Fruit fly (Drosophila melanogaster) whole organism, embryonic: ENCODE results near the gene Sar1.
A peak's percentile ranks its signal among the peaks of the same experiment; 100 is the strongest.

Experiments
- Ada2b ChIP-seq: fragments of 200-800 bp; sonication (Bioruptor generic); IDR thresholded peaks from 2 replicates; pipeline ENCODE4 v1.3.6; 2022; ENCODE audit warnings: missing biosample characterization, missing genetic modification characterization
- Atf6 ChIP-seq: fragments of 200-800 bp; sonication (Bioruptor generic); IDR thresholded peaks from 2 replicates; pipeline ENCODE4 v1.3.6; 2022; ENCODE audit warnings: missing biosample characterization, missing genetic modification characterization
- Blimp-1 ChIP-seq: fragments of 200-800 bp; sonication (Bioruptor generic); optimal IDR thresholded peaks from 3 replicates; lab custom pipeline; 2018; ENCODE audit warnings: missing biosample characterization, missing genetic modification characterization, mild to moderate bottlenecking, moderate library complexity, missing genetic modification reagents
- C15 ChIP-seq: fragments of 200-800 bp; sonication (Bioruptor generic); IDR thresholded peaks from 3 replicates; pipeline ENCODE4 v1.3.6; 2022; ENCODE audit warnings: missing biosample characterization, missing genetic modification characterization
- CG1024 ChIP-seq: fragments of 200-800 bp; sonication (Bioruptor generic); IDR thresholded peaks from 2 replicates; pipeline ENCODE4 v1.3.6; 2022; ENCODE audit warnings: missing biosample characterization, missing genetic modification characterization
- CG10959 ChIP-seq: fragments of 200-800 bp; sonication (Bioruptor generic); IDR thresholded peaks from 2 replicates; pipeline ENCODE4 v1.3.6; 2022; ENCODE audit warnings: missing biosample characterization, missing genetic modification characterization
- CG11696 ChIP-seq: fragments of 200-800 bp; sonication (Bioruptor generic); IDR thresholded peaks from 2 replicates; pipeline ENCODE4 v1.3.6; 2022; ENCODE audit warnings: missing biosample characterization, missing genetic modification characterization
- CG2120 ChIP-seq: fragments of 200-800 bp; sonication (Bioruptor generic); optimal IDR thresholded peaks from 3 replicates; lab custom pipeline; 2016; ENCODE audit warnings: missing biosample characterization, missing genetic modification characterization
- CG2199 ChIP-seq: fragments of 200-800 bp; sonication (Bioruptor generic); IDR thresholded peaks from 3 replicates; pipeline ENCODE4 v1.3.6; 2022; ENCODE audit warnings: missing biosample characterization, missing genetic modification characterization
- CG2889 ChIP-seq: fragments of 200-800 bp; sonication (Bioruptor generic); IDR thresholded peaks from 3 replicates; pipeline ENCODE4 v1.3.6; 2022; ENCODE audit warnings: missing biosample characterization, missing genetic modification characterization
- CG3163 ChIP-seq: fragments of 200-800 bp; sonication (Bioruptor generic); optimal IDR thresholded peaks from 3 replicates; lab custom pipeline; 2016; ENCODE audit warnings: missing biosample characterization, missing genetic modification characterization
- CG4360 ChIP-seq: fragments of 200-800 bp; sonication (Bioruptor generic); IDR thresholded peaks from 2 replicates; pipeline ENCODE4 v1.3.6; 2022; ENCODE audit warnings: missing biosample characterization, missing genetic modification characterization
- CG4707 ChIP-seq: fragments of 200-800 bp; sonication (Bioruptor generic); optimal IDR thresholded peaks from 2 replicates; lab custom pipeline; 2018; ENCODE audit warnings: missing biosample characterization, mild to moderate bottlenecking, missing genetic modification characterization, moderate library complexity
- CG4820 ChIP-seq: fragments of 200-800 bp; sonication (Bioruptor generic); optimal IDR thresholded peaks from 3 replicates; lab custom pipeline; 2016; ENCODE audit warnings: missing biosample characterization, missing genetic modification characterization
- CG5180 ChIP-seq: fragments of 200-800 bp; sonication (Bioruptor generic); optimal IDR thresholded peaks from 3 replicates; lab custom pipeline; 2017; ENCODE audit warnings: missing biosample characterization, missing genetic modification characterization, mild to moderate bottlenecking, moderate library complexity, missing genetic modification reagents
- CG5953 ChIP-seq: fragments of 200-800 bp; sonication (Bioruptor generic); IDR thresholded peaks from 2 replicates; pipeline ENCODE4 v1.3.6; 2022; ENCODE audit warnings: missing biosample characterization, missing genetic modification characterization
- CG7271 ChIP-seq: fragments of 200-800 bp; sonication (Bioruptor generic); optimal IDR thresholded peaks from 2 replicates; lab custom pipeline; 2018; ENCODE audit warnings: missing biosample characterization, mild to moderate bottlenecking, missing genetic modification characterization, moderate library complexity
- CG8944 ChIP-seq: fragments of 200-800 bp; sonication (Bioruptor generic); optimal IDR thresholded peaks from 3 replicates; lab custom pipeline; 2016; ENCODE audit warnings: missing biosample characterization, missing genetic modification characterization
- CG9215 ChIP-seq: fragments of 200-800 bp; sonication (Bioruptor generic); IDR thresholded peaks from 2 replicates; pipeline ENCODE4 v1.3.6; 2022; ENCODE audit warnings: missing biosample characterization, missing genetic modification characterization
- CkIIα-i1 ChIP-seq: fragments of 200-800 bp; sonication (Bioruptor generic); IDR thresholded peaks from 2 replicates; pipeline ENCODE4 v1.3.6; 2022; ENCODE audit warnings: missing biosample characterization, missing genetic modification characterization
- Doc2 ChIP-seq: fragments of 200-800 bp; sonication (Bioruptor generic); IDR thresholded peaks from 2 replicates; pipeline ENCODE4 v1.3.6; 2022; ENCODE audit warnings: missing biosample characterization, missing genetic modification characterization
- Doc3 ChIP-seq: fragments of 200-800 bp; sonication (Bioruptor generic); IDR thresholded peaks from 3 replicates; pipeline ENCODE4 v1.3.6; 2022; ENCODE audit warnings: missing biosample characterization, missing genetic modification characterization; ENCODE audit not compliant: partially characterized antibody
- Drgx ChIP-seq: fragments of 200-800 bp; sonication (Bioruptor generic); IDR thresholded peaks from 2 replicates; pipeline ENCODE4 v1.3.6; 2022; ENCODE audit warnings: missing biosample characterization, missing genetic modification characterization
- Eip74EF ChIP-seq, 2 experiments: fragments of 200-800 bp in 1 of 2; fragments of >200 bp in 1 of 2; sonication (Bioruptor generic) in 1 of 2; optimal IDR thresholded peaks; 2 replicates each; lab custom pipeline; 2017 to 2019; ENCODE audit warnings: missing biosample characterization in 2 of 2, missing genetic modification characterization in 2 of 2, mild to moderate bottlenecking in 1 of 2, moderate library complexity in 1 of 2
- Gsc ChIP-seq: fragments of 200-800 bp; sonication (Bioruptor generic); IDR thresholded peaks from 2 replicates; pipeline ENCODE4 v1.3.6; 2022; ENCODE audit warnings: missing biosample characterization, missing genetic modification characterization
- HLHmδ ChIP-seq: fragments of 200-800 bp; sonication (Bioruptor generic); optimal IDR thresholded peaks from 2 replicates; lab custom pipeline; 2018; ENCODE audit warnings: missing biosample characterization, mild to moderate bottlenecking, missing genetic modification characterization, moderate library complexity
- Hand ChIP-seq: fragments of 200-800 bp; sonication (Bioruptor generic); optimal IDR thresholded peaks from 2 replicates; lab custom pipeline; 2017; ENCODE audit warnings: mild to moderate bottlenecking, missing biosample characterization, missing genetic modification reagents, missing genetic modification characterization
- Kr ChIP-seq: fragments of 200-800 bp; sonication (Bioruptor generic); optimal IDR thresholded peaks from 2 replicates; lab custom pipeline; 2017; ENCODE audit warnings: missing biosample characterization, mild to moderate bottlenecking, missing genetic modification characterization
- Ravus ChIP-seq: fragments of 200-800 bp; sonication (Bioruptor generic); IDR thresholded peaks from 2 replicates; pipeline ENCODE4 v1.3.6; 2022; ENCODE audit warnings: missing biosample characterization, missing genetic modification characterization
- amos ChIP-seq: fragments of 200-800 bp; sonication (Bioruptor generic); IDR thresholded peaks from 2 replicates; pipeline ENCODE4 v1.3.6; 2022; ENCODE audit warnings: missing biosample characterization, missing genetic modification characterization; ENCODE audit not compliant: partially characterized antibody
- cg ChIP-seq: fragments of 200-800 bp; sonication (Bioruptor generic); optimal IDR thresholded peaks from 3 replicates; lab custom pipeline; 2019; ENCODE audit warnings: missing biosample characterization, mild to moderate bottlenecking, missing genetic modification characterization, moderate library complexity
- chm ChIP-seq: fragments of 200-800 bp; sonication (Bioruptor generic); IDR thresholded peaks from 2 replicates; pipeline ENCODE4 v1.3.6; 2022; ENCODE audit warnings: missing biosample characterization, missing genetic modification characterization
- fd64A ChIP-seq: fragments of 200-800 bp; sonication (Bioruptor generic); optimal IDR thresholded peaks from 3 replicates; lab custom pipeline; 2018; ENCODE audit warnings: missing biosample characterization, mild to moderate bottlenecking, missing genetic modification characterization
- fru ChIP-seq: fragments of >200 bp; optimal IDR thresholded peaks from 2 replicates; lab custom pipeline; 2017
- gcm2 ChIP-seq: fragments of 200-800 bp; sonication (Bioruptor generic); optimal IDR thresholded peaks from 2 replicates; lab custom pipeline; 2016; ENCODE audit warnings: missing biosample characterization, missing genetic modification characterization
- hth ChIP-seq: fragments of >200 bp; optimal IDR thresholded peaks from 2 replicates; lab custom pipeline; 2017; ENCODE audit warnings: inconsistent platforms
- jigr1 ChIP-seq: fragments of 200-800 bp; sonication (Bioruptor generic); IDR thresholded peaks from 3 replicates; pipeline ENCODE4 v1.3.6; 2022; ENCODE audit warnings: missing biosample characterization, missing genetic modification characterization
- mam ChIP-seq: fragments of 200-800 bp; sonication (Bioruptor generic); optimal IDR thresholded peaks from 3 replicates; lab custom pipeline; 2016; ENCODE audit warnings: missing biosample characterization, missing genetic modification characterization
- nmo ChIP-seq: fragments of 200-800 bp; sonication (Bioruptor generic); optimal IDR thresholded peaks from 2 replicates; lab custom pipeline; 2018; ENCODE audit warnings: missing biosample characterization, mild to moderate bottlenecking, missing genetic modification characterization, moderate library complexity
- oc ChIP-seq: fragments of 200-800 bp; sonication (Bioruptor generic); optimal IDR thresholded peaks from 2 replicates; lab custom pipeline; 2018; ENCODE audit warnings: missing biosample characterization, mild to moderate bottlenecking, missing genetic modification characterization, moderate library complexity
- pnt ChIP-seq: fragments of 200-800 bp; sonication (Bioruptor generic); optimal IDR thresholded peaks from 3 replicates; lab custom pipeline; 2016; ENCODE audit warnings: missing biosample characterization, missing genetic modification characterization
- pros ChIP-seq: fragments of 200-800 bp; sonication (Bioruptor generic); optimal IDR thresholded peaks from 3 replicates; lab custom pipeline; 2019; ENCODE audit warnings: missing biosample characterization, mild to moderate bottlenecking, missing genetic modification characterization, moderate library complexity
- sens ChIP-seq: fragments of 200-800 bp; sonication (Bioruptor generic); peaks from one replicate; lab custom pipeline; 2016; ENCODE audit warnings: missing biosample characterization, missing genetic modification characterization
- sens-2 ChIP-seq: fragments of 200-800 bp; sonication (Bioruptor generic); IDR thresholded peaks from 2 replicates; pipeline ENCODE4 v1.3.6; 2022; ENCODE audit warnings: missing biosample characterization, missing genetic modification characterization
- seq ChIP-seq: fragments of 200-800 bp; sonication (Bioruptor generic); IDR thresholded peaks from 2 replicates; pipeline ENCODE4 v1.3.6; 2022; ENCODE audit warnings: missing biosample characterization, missing genetic modification characterization
- slou ChIP-seq: fragments of 200-800 bp; sonication (Bioruptor generic); optimal IDR thresholded peaks from 3 replicates; lab custom pipeline; 2016; ENCODE audit warnings: missing biosample characterization, missing genetic modification characterization
- stc ChIP-seq: fragments of 200-800 bp; sonication (Bioruptor generic); IDR thresholded peaks from 2 replicates; pipeline ENCODE4 v1.3.6; 2022; ENCODE audit warnings: missing biosample characterization, missing genetic modification characterization
- stwl ChIP-seq: fragments of 200-800 bp; sonication (Bioruptor generic); optimal IDR thresholded peaks from 3 replicates; lab custom pipeline; 2018; ENCODE audit warnings: missing biosample characterization, mild to moderate bottlenecking, missing genetic modification characterization, moderate library complexity
- tgo ChIP-seq: fragments of 200-800 bp; sonication (Bioruptor generic); IDR thresholded peaks from 3 replicates; pipeline ENCODE4 v1.3.6; 2022; ENCODE audit warnings: missing biosample characterization, missing genetic modification characterization
- toy ChIP-seq: fragments of 200-800 bp; sonication (Bioruptor generic); IDR thresholded peaks from 2 replicates; pipeline ENCODE4 v1.3.6; 2022; ENCODE audit warnings: missing biosample characterization, missing genetic modification characterization
- ttk ChIP-seq: fragments of 200-800 bp; sonication (Bioruptor generic); IDR thresholded peaks from 2 replicates; pipeline ENCODE4 v2.1.2; 2022; ENCODE audit warnings: missing biosample characterization, missing genetic modification characterization
- zen ChIP-seq: fragments of 200-800 bp; sonication (Bioruptor generic); optimal IDR thresholded peaks from 3 replicates; lab custom pipeline; 2018; ENCODE audit warnings: missing biosample characterization, mild to moderate bottlenecking, missing genetic modification characterization, moderate library complexity

The Sar1 gene

dm6 chr3R:22328665-22329350 lies 27.7 kb upstream of the Sar1 start, which contains the start of gene CG7080 (continued):
- TF ChIP-seq Ada2b (GFP tag; lab: Robert Waterston, UW), result peak; percentile 27; the same call in 1 of the 2 replicates
- no peak for TF ChIP-seq Kr
- TF ChIP-seq Doc2 (GFP tag; lab: Robert Waterston, UW), result no peak
- no peak for TF ChIP-seq sens-2 (GFP tag; lab: Robert Waterston, UW)
- no peak for TF ChIP-seq Hand (GFP tag; lab: Kevin White, UChicago)
- TF ChIP-seq CG4360 (GFP tag; lab: Robert Waterston, UW), result no peak
- peak; percentile 21 for TF ChIP-seq Blimp-1
- TF ChIP-seq CG10959 (GFP tag; lab: Robert Waterston, UW), result no peak
- peak in 1 of 2 experiments; percentile 12 for TF ChIP-seq Eip74EF (GFP tag; optimal IDR thresholded peaks at IDR 0.05; lab: Kevin White, UChicago)
- no peak for TF ChIP-seq CG4820
- no peak for TF ChIP-seq mam (GFP tag; lab: Kevin White, UChicago)
- TF ChIP-seq slou (GFP tag; lab: Kevin White, UChicago), result no peak
- TF ChIP-seq CG8944 (GFP tag; lab: Kevin White, UChicago), result no peak
- TF ChIP-seq Ravus, result no peak
- TF ChIP-seq CG2120, result no peak
- TF ChIP-seq Atf6 (GFP tag; lab: Robert Waterston, UW), result no peak; the same call in 1 of the 2 replicates
- no peak for TF ChIP-seq fru (lab: Kevin White, UChicago)
- TF ChIP-seq oc (tag; lab: Kevin White, UChicago), result peak; percentile 4
- TF ChIP-seq seq (GFP tag; lab: Robert Waterston, UW), result no peak
- TF ChIP-seq amos (GFP tag; lab: Robert Waterston, UW), result no peak
- TF ChIP-seq CG11696 (GFP tag; lab: Robert Waterston, UW), result no peak
- no peak for TF ChIP-seq Gsc
- TF ChIP-seq CG7271 (tag; lab: Kevin White, UChicago), result no peak
- TF ChIP-seq pnt (GFP tag; lab: Kevin White, UChicago), result no peak
- TF ChIP-seq cg (GFP tag; lab: Kevin White, UChicago), result no peak
- TF ChIP-seq CG5180 (GFP tag; lab: Kevin White, UChicago), result no peak
- TF ChIP-seq CG2199 (GFP tag; lab: Robert Waterston, UW), result no peak
- TF ChIP-seq chm (GFP tag; lab: Robert Waterston, UW), result no peak
- TF ChIP-seq hth (lab: Kevin White, UChicago), result no peak
- no peak for TF ChIP-seq Drgx (GFP tag; lab: Robert Waterston, UW)
- TF ChIP-seq C15 (GFP tag; lab: Robert Waterston, UW), result no peak
- TF ChIP-seq CG5953 (GFP tag; lab: Robert Waterston, UW), result no peak
- TF ChIP-seq stc (GFP tag; lab: Robert Waterston, UW), result peak; percentile 62
- no peak for TF ChIP-seq fd64A
- no peak for TF ChIP-seq sens
- no peak for TF ChIP-seq gcm2 (GFP tag; lab: Kevin White, UChicago)
- no peak for TF ChIP-seq CG3163 (GFP tag; lab: Kevin White, UChicago)
- peak; percentile 21; the same call in 1 of the 2 replicates for TF ChIP-seq ttk (GFP tag; lab: Robert Waterston, UW)
- no peak for TF ChIP-seq tgo (GFP tag; lab: Robert Waterston, UW)
- TF ChIP-seq jigr1 (GFP tag; lab: Robert Waterston, UW), result no peak
- TF ChIP-seq CG2889 (GFP tag; lab: Robert Waterston, UW), result no peak
- TF ChIP-seq CG1024, result no peak
- TF ChIP-seq CkIIα-i1, result no peak
- no peak for TF ChIP-seq stwl (tag; lab: Kevin White, UChicago)
- TF ChIP-seq nmo (GFP tag; lab: Kevin White, UChicago), result peak; percentile 7
- TF ChIP-seq CG9215 (GFP tag; lab: Robert Waterston, UW), result no peak
- no peak for TF ChIP-seq zen (tag; lab: Kevin White, UChicago)
- no peak for TF ChIP-seq toy
- TF ChIP-seq pros (GFP tag; lab: Kevin White, UChicago), result no peak
- TF ChIP-seq HLHmδ, result no peak
- TF ChIP-seq CG4707, result no peak
- TF ChIP-seq Doc3, result no peak
